Fruit fly (Drosophila melanogaster): Measurements from ENCODE around the gene CG7183.

DNA sequence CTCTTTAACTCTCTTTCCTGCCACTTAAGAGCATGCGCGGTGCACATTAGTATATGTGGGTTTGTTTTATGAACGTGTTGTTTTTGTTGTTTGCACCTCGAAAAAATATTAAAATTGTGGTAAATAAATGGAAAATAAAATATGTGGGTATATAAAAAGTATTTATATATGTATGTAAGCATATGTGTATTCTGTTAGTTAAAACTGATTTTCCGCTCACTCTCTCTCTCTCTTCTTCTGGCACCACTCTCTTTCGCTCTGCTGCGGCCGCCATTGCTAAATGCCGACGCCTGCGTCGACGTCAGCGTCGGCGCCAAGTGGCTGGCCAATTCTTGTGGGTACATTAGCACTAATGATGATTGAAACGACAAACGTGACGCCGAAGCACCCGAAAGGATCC, 44.8 kb upstream of the CG7183 start:
- TF ChIP-seq CG13204 (GFP tag; optimal IDR thresholded peaks at IDR 0.05) = no peak
- no peak for TF ChIP-seq CG14655 (GFP tag; optimal IDR thresholded peaks at IDR 0.05)
- no peak for TF ChIP-seq Snoo (tag; optimal IDR thresholded peaks at IDR 0.05)
- no peak for TF ChIP-seq D1 (tag; optimal IDR thresholded peaks at IDR 0.05)
- TF ChIP-seq fd96Ca (GFP tag; IDR thresholded peaks at IDR 0.05) = no peak
- TF ChIP-seq CG17806 (tag; optimal IDR thresholded peaks at IDR 0.05) = no peak
- no peak for TF ChIP-seq rn (GFP tag; IDR thresholded peaks at IDR 0.05)
- no peak for TF ChIP-seq EcR (GFP tag; optimal IDR thresholded peaks at IDR 0.05)
- no peak for TF ChIP-seq CG8301 (tag; optimal IDR thresholded peaks at IDR 0.05)
- no peak for TF ChIP-seq CG34367 (tag; optimal IDR thresholded peaks at IDR 0.05)
- no peak for TF ChIP-seq CG4496 (GFP tag; IDR thresholded peaks at IDR 0.05)
- no peak for TF ChIP-seq CG32121 (GFP tag; IDR thresholded peaks at IDR 0.05)
- TF ChIP-seq Ets98B (GFP tag; IDR thresholded peaks at IDR 0.05) = no peak
- no peak for TF ChIP-seq Pif1B (GFP tag; optimal IDR thresholded peaks at IDR 0.05)
